Worm (Caenorhabditis elegans) whole organism, L4 larva: ENCODE data around the gene cyp-14A3.

Source experiments
- F10B5.3 ChIP-seq: sonication (generic microtip); optimal IDR thresholded peaks from 2 replicates; lab custom pipeline; 2016; ENCODE audit warnings: mild to moderate bottlenecking, missing genetic modification characterization, missing compliant biosample characterization
- F49E8.2 ChIP-seq: sonication (generic microtip); optimal IDR thresholded peaks from 2 replicates; lab custom pipeline; 2016; ENCODE audit warnings: missing compliant biosample characterization, mild to moderate bottlenecking, missing genetic modification characterization, borderline replicate concordance
- T20F7.1 ChIP-seq: fragments of 200-800 bp; sonication (Bioruptor generic); optimal IDR thresholded peaks from 2 replicates; lab custom pipeline; 2018; ENCODE audit warnings: mild to moderate bottlenecking, missing genetic modification characterization, missing compliant biosample characterization
- aha-1 ChIP-seq: fragments of 150-350 bp; peaks from one replicate; lab custom pipeline; 2014; ENCODE audit warnings: missing biosample characterization, missing genetic modification characterization
- arid-1 ChIP-seq: fragments of 200-800 bp; sonication (Bioruptor generic); conservative IDR thresholded peaks from 2 replicates; pipeline ENCODE4 v1.3.6; 2022; ENCODE audit warnings: missing genetic modification reagents, missing genetic modification characterization, missing compliant biosample characterization
- attf-4 ChIP-seq: sonication (generic microtip); optimal IDR thresholded peaks from 3 replicates; lab custom pipeline; 2017; ENCODE audit warnings: missing biosample characterization, missing genetic modification characterization
- ceh-28 ChIP-seq: fragments of 150-350 bp; optimal IDR thresholded peaks from 2 replicates; lab custom pipeline; 2014; ENCODE audit warnings: missing biosample characterization, missing genetic modification reagents, missing genetic modification characterization
- ctbp-1 ChIP-seq: fragments of 200-800 bp; sonication (Bioruptor generic); IDR thresholded peaks from 2 replicates; pipeline ENCODE4 v1.3.6; 2022; ENCODE audit warnings: missing genetic modification reagents, missing genetic modification characterization, missing compliant biosample characterization
- daf-16 ChIP-seq, 3 experiments: sonication (generic microtip); optimal IDR thresholded peaks; 2 replicates each; lab custom pipeline; 2016 to 2017; ENCODE audit warnings: missing genetic modification characterization in 3 of 3, missing genetic modification reagents in 3 of 3, mild to moderate bottlenecking in 2 of 3, missing compliant biosample characterization in 2 of 3, missing biosample characterization in 1 of 3, moderate library complexity in 1 of 3
- daf-19 ChIP-seq: fragments of 200-800 bp; sonication (Bioruptor generic); conservative IDR thresholded peaks from 2 replicates; pipeline ENCODE4 v1.3.6; 2022; ENCODE audit warnings: missing genetic modification characterization, missing compliant biosample characterization
- daf-8 ChIP-seq: fragments of 200-800 bp; sonication (Bioruptor generic); IDR thresholded peaks from 2 replicates; pipeline ENCODE4 v1.3.6; 2022; ENCODE audit warnings: missing genetic modification characterization, missing compliant biosample characterization
- dmd-6 ChIP-seq: fragments of 200-800 bp; sonication (Bioruptor generic); IDR thresholded peaks from 2 replicates; pipeline ENCODE4 v1.3.6; 2022; ENCODE audit warnings: missing genetic modification reagents, missing genetic modification characterization, missing compliant biosample characterization
- dve-1 ChIP-seq: sonication (generic microtip); optimal IDR thresholded peaks from 2 replicates; lab custom pipeline; 2017; ENCODE audit warnings: antibody characterized with exemption, mild to moderate bottlenecking, missing genetic modification characterization, missing compliant biosample characterization; ENCODE audit not compliant: insufficient read depth
- fkh-10 ChIP-seq: fragments of 150-350 bp; optimal IDR thresholded peaks from 2 replicates; lab custom pipeline; 2014; ENCODE audit warnings: missing biosample characterization, missing genetic modification reagents, missing genetic modification characterization
- lim-7 ChIP-seq: fragments of 200-800 bp; sonication (Bioruptor generic); IDR thresholded peaks from 2 replicates; pipeline ENCODE4 v1.3.6; 2022; ENCODE audit warnings: missing genetic modification characterization, missing compliant biosample characterization
- lir-3 ChIP-seq: sonication (generic microtip); optimal IDR thresholded peaks from 2 replicates; lab custom pipeline; 2016; ENCODE audit warnings: mild to moderate bottlenecking, missing genetic modification characterization, missing compliant biosample characterization
- lsy-2 ChIP-seq, 2 experiments: fragments of 150-350 bp in 1 of 2; sonication (generic microtip) in 1 of 2; optimal IDR thresholded peaks; 2 replicates each; lab custom pipeline; 2014 to 2017; ENCODE audit warnings: missing biosample characterization in 2 of 2, missing genetic modification characterization in 2 of 2
- mdl-1 ChIP-seq, 2 experiments: fragments of 150-350 bp in 1 of 2; sonication (generic microtip) in 1 of 2; optimal IDR thresholded peaks; 2 replicates each; lab custom pipeline; 2014 to 2017; ENCODE audit warnings: missing biosample characterization in 2 of 2, missing genetic modification characterization in 2 of 2
- mxl-2 ChIP-seq: fragments of 200-800 bp; sonication (Bioruptor generic); conservative IDR thresholded peaks from 2 replicates; pipeline ENCODE4 v1.3.6; 2022; ENCODE audit warnings: missing genetic modification reagents, missing genetic modification characterization, missing compliant biosample characterization
- mxl-3 ChIP-seq: fragments of 200-800 bp; sonication (Bioruptor generic); optimal IDR thresholded peaks from 2 replicates; lab custom pipeline; 2018; ENCODE audit warnings: mild to moderate bottlenecking, missing genetic modification characterization, missing compliant biosample characterization
- nhr-10 ChIP-seq: fragments of 150-350 bp; optimal IDR thresholded peaks from 2 replicates; lab custom pipeline; 2014; ENCODE audit warnings: missing biosample characterization, missing genetic modification characterization
- nhr-102 ChIP-seq: sonication (generic microtip); optimal IDR thresholded peaks from 2 replicates; lab custom pipeline; 2016; ENCODE audit warnings: mild to moderate bottlenecking, missing genetic modification characterization, moderate library complexity, missing compliant biosample characterization
- nhr-42 ChIP-seq: fragments of 200-800 bp; sonication (Bioruptor generic); IDR thresholded peaks from 2 replicates; pipeline ENCODE4 v1.3.6; 2022; ENCODE audit warnings: missing genetic modification characterization, missing compliant biosample characterization
- nhr-76 ChIP-seq: fragments of 150-350 bp; optimal IDR thresholded peaks from 2 replicates; lab custom pipeline; 2014; ENCODE audit warnings: missing biosample characterization, missing genetic modification characterization
- pha-4 ChIP-seq, 2 experiments: fragments of 150-350 bp in 1 of 2; fragments of 200-800 bp in 1 of 2; sonication (Bioruptor generic) in 1 of 2; IDR thresholded peaks in 1 of 2; optimal IDR thresholded peaks in 1 of 2; 2 replicates each; pipeline versions ENCODE4 v1.3.6 to Lab custom; 2014 to 2022; ENCODE audit warnings: missing genetic modification characterization in 2 of 2, missing genetic modification reagents in 2 of 2, missing biosample characterization in 1 of 2, missing compliant biosample characterization in 1 of 2
- saeg-2 ChIP-seq: fragments of 200-800 bp; sonication (Bioruptor generic); IDR thresholded peaks from 2 replicates; pipeline ENCODE4 v1.3.6; 2022; ENCODE audit warnings: missing genetic modification reagents, missing genetic modification characterization, missing compliant biosample characterization
- sdz-12 ChIP-seq: fragments of 200-800 bp; sonication (Bioruptor generic); optimal IDR thresholded peaks from 2 replicates; lab custom pipeline; 2018; ENCODE audit warnings: mild to moderate bottlenecking, missing genetic modification characterization, missing compliant biosample characterization
- snpc-4 ChIP-seq: fragments of 150-350 bp; optimal IDR thresholded peaks from 2 replicates; lab custom pipeline; 2014; ENCODE audit warnings: missing biosample characterization, missing genetic modification characterization
- spr-1 ChIP-seq: sonication (generic microtip); optimal IDR thresholded peaks from 2 replicates; lab custom pipeline; 2016; ENCODE audit warnings: mild to moderate bottlenecking, missing genetic modification characterization, missing compliant biosample characterization
- spr-3 ChIP-seq: fragments of 200-800 bp; sonication (Bioruptor generic); optimal IDR thresholded peaks from 2 replicates; lab custom pipeline; 2018; ENCODE audit warnings: mild to moderate bottlenecking, missing genetic modification characterization, missing compliant biosample characterization
- unc-62 ChIP-seq, 3 experiments: fragments of 150-350 bp in 1 of 3; sonication (generic microtip); optimal IDR thresholded peaks in 2 of 3; peaks in 1 of 3; 1 replicate in 1 of 3; 2 replicates in 2 of 3; lab custom pipeline; 2014 to 2017; ENCODE audit warnings: missing biosample characterization in 3 of 3, missing genetic modification characterization in 3 of 3, missing genetic modification reagents in 3 of 3, missing genotype in 1 of 3
- vab-7 ChIP-seq: fragments of 200-800 bp; sonication (Bioruptor generic); IDR thresholded peaks from 2 replicates; pipeline ENCODE4 v1.3.6; 2022; ENCODE audit warnings: missing genetic modification reagents, missing genetic modification characterization, missing compliant biosample characterization
- zfp-2 ChIP-seq: sonication (generic microtip); optimal IDR thresholded peaks from 2 replicates; lab custom pipeline; 2016; ENCODE audit warnings: mild to moderate bottlenecking, missing genetic modification characterization, missing compliant biosample characterization
- zfp-3 ChIP-seq: fragments of 200-800 bp; sonication (Bioruptor generic); conservative IDR thresholded peaks from 2 replicates; pipeline ENCODE4 v1.3.6; 2022; ENCODE audit warnings: missing genetic modification reagents, missing genetic modification characterization, missing compliant biosample characterization
- zip-11 ChIP-seq: fragments of 200-800 bp; sonication (Bioruptor generic); IDR thresholded peaks from 2 replicates; pipeline ENCODE4 v1.3.6; 2022; ENCODE audit warnings: missing genetic modification characterization, missing compliant biosample characterization
- zip-2 ChIP-seq: fragments of 150-350 bp; optimal IDR thresholded peaks from 2 replicates; lab custom pipeline; 2014; ENCODE audit warnings: missing biosample characterization, missing genetic modification characterization
- ztf-11 ChIP-seq: fragments of 150-350 bp; optimal IDR thresholded peaks from 2 replicates; lab custom pipeline; 2014; ENCODE audit warnings: missing biosample characterization, missing genetic modification characterization

The cyp-14A3 gene

ce11 chrX:13283462-13283861 lies 9.5 kb upstream of the cyp-14A3 start (continued):
- TF ChIP-seq vab-7 (GFP tag; lab: Robert Waterston, UW) (peak; percentile 83), zfp-3 (GFP tag; lab: Robert Waterston, UW) (0 out of 2 replicates have a peak, but pooled peaks have one; percentile 12), ztf-11 (tag; lab: Kevin White, UChicago) (no peak), F49E8.2 (tag; lab: Kevin White, UChicago) (peak; percentile 28), arid-1 (GFP tag; lab: Robert Waterston, UW) (peak; percentile 70; the same call in 1 of the 2 replicates), saeg-2 (GFP tag; lab: Robert Waterston, UW) (0 out of 2 replicates have a peak, but pooled peaks have one; percentile 30), ctbp-1 (GFP tag; lab: Robert Waterston, UW) (0 out of 2 replicates have a peak, but pooled peaks have one; percentile 33), sdz-12 (no peak), spr-3 (GFP tag; lab: Kevin White, UChicago) (peak; percentile 39), spr-1 (tag; lab: Kevin White, UChicago) (peak; percentile 21), nhr-102 (tag; lab: Kevin White, UChicago) (peak; percentile 29)
- TF ChIP-seq, all 104 proteins: peak for 32

- TF ChIP-seq mxl-2 (GFP tag; lab: Robert Waterston, UW) (no peak), zip-11 (GFP tag; lab: Robert Waterston, UW) (no peak), pha-4 (GFP tag; IDR thresholded peaks at IDR 0.05; lab: Robert Waterston, UW) (no peak), pha-4 (tag; optimal IDR thresholded peaks at IDR 0.05; lab: Kevin White, UChicago) (no peak), nhr-42 (GFP tag; lab: Robert Waterston, UW) (no peak), aha-1 (tag; lab: Kevin White, UChicago) (no peak), zfp-2 (no peak), lir-3 (tag; lab: Kevin White, UChicago) (no peak), F10B5.3 (no peak), zip-2 (no peak), mdl-1 (tag; optimal IDR thresholded peaks at IDR 0.05; lab: Kevin White, UChicago) (no peak), lim-7 (GFP tag; lab: Robert Waterston, UW) (no peak), nhr-10 (tag; lab: Kevin White, UChicago) (no peak)
Observed at ce11 chrX:13278876-13279275, 4.9 kb upstream of the cyp-14A3 start, which contains the start of gene phf-33. Gene phf-33 (minus strand): TSS chrX:13278976.

ce11 chrX:13269586-13269985 lies 4.4 kb downstream of the cyp-14A3 start, which contains the start of gene cyp-14A2:
Gene cyp-14A2 (minus strand): TSS chrX:13269686.
- TF ChIP-seq fkh-10 (GFP tag; lab: Kevin White, UChicago) (no peak), nhr-76 (tag; lab: Kevin White, UChicago) (no peak), dmd-6 (peak; percentile 42), unc-62 (GFP tag; optimal IDR thresholded peaks at IDR 0.05 in 1 of 2; lab: Kevin White, UChicago) (no peak), unc-62 (tag; optimal IDR thresholded peaks at IDR 0.05; lab: Kevin White, UChicago) (no peak), mxl-3 (GFP tag; lab: Kevin White, UChicago) (no peak), ceh-28 (tag; lab: Kevin White, UChicago) (no peak), daf-8 (GFP tag; lab: Robert Waterston, UW) (no peak)

DNA sequence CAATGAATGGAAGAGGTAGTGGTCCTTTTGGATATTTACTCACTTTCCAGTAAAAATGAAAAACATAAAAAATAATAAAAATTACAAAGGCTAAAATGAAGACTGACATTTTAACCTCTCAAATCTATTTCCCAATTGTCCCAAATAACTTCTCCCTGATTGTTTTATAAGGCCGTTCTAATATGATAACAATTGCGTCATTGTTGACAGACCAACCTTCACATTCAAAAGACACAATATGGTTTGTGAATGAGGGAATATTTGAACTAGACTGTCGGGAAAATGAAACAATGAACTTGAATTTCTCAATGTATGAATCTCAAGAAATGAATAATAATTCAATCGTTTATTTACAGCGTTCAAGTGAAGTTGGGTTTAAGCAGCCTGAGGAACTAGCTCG lies 6.8 kb downstream of the cyp-14A3 start, which contains the start of gene cyp-14A1:
Gene cyp-14A1 (minus strand): TSS at position 126 of the 400 bp plus-strand sequence.
- no peak for TF ChIP-seq attf-4 (tag; lab: Kevin White, UChicago)
- no peak for TF ChIP-seq lsy-2 (tag; optimal IDR thresholded peaks at IDR 0.05; lab: Kevin White, UChicago)
- TF ChIP-seq snpc-4 = no peak
- no peak for TF ChIP-seq daf-16 (GFP tag; optimal IDR thresholded peaks at IDR 0.05; lab: Kevin White, UChicago)
- peak; percentile 39 for TF ChIP-seq daf-16 (tag; optimal IDR thresholded peaks at IDR 0.05; lab: Kevin White, UChicago)
- no peak for TF ChIP-seq daf-19
- peak; percentile 19 for TF ChIP-seq dve-1 (tag; lab: Kevin White, UChicago)
- no peak for TF ChIP-seq T20F7.1 (GFP tag; lab: Kevin White, UChicago)
